Worm (Caenorhabditis elegans): ENCODE measurements around the gene B0416.3.

DNA sequence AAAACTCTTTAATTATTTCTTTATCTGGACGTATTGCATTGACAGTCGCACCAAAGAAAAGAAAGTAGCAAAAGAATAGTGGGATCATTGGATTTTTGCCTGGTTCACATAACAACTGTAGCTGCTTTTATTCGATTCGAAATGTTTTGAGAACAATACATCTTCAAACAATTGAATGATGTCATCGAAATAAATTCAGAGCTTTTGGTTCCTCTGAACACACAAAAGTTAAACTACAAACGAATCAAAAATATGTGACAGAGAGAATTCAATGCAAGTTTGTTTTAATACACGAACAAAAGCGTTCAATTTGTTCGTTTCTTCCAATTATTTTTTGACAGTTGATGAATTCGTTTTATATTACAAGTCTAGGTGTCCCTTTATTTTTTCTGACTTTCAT, 19.8 kb downstream of the B0416.3 start, which contains the start of gene H29C22.1:
- TF ChIP-seq him-1 (tag; optimal IDR thresholded peaks at IDR 0.05) (no peak), dao-5 (tag; optimal IDR thresholded peaks at IDR 0.05) (no peak)
